Fruit fly (Drosophila melanogaster): ENCODE measurements around the gene Gp93.

Gene Gp93

dm6 chr3R:27988647-27989430 is 40.3 kb downstream of the Gp93 start (continued):
- TF ChIP-seq CG11504 (tag; optimal IDR thresholded peaks at IDR 0.05), result peak; percentile 54
- peak; percentile 42 for TF ChIP-seq Abd-B (GFP tag; optimal IDR thresholded peaks at IDR 0.05)
- TF ChIP-seq CG1529 (GFP tag; optimal IDR thresholded peaks at IDR 0.05), result no peak
- no peak for TF ChIP-seq crp (GFP tag; optimal IDR thresholded peaks at IDR 0.05)
- TF ChIP-seq Doc2 (GFP tag; IDR thresholded peaks at IDR 0.05), result no peak
- no peak for TF ChIP-seq bab2 (GFP tag; optimal IDR thresholded peaks at IDR 0.05)
- TF ChIP-seq sd (tag; optimal IDR thresholded peaks at IDR 0.05), result peak; percentile 49
- no peak for TF ChIP-seq CG4282 (GFP tag; optimal IDR thresholded peaks at IDR 0.05)
- peak; percentile 31; the same call in 1 of the 2 replicates for TF ChIP-seq CG31441 (GFP tag; IDR thresholded peaks at IDR 0.05)
- no peak for TF ChIP-seq sna (GFP tag; IDR thresholded peaks at IDR 0.05; ENCODE audit: partially characterized antibody)
- TF ChIP-seq CG10462 (GFP tag; optimal IDR thresholded peaks at IDR 0.05), result no peak
- peak; percentile 46; the same call in 1 of the 2 replicates for TF ChIP-seq CG6689 (GFP tag; IDR thresholded peaks at IDR 0.05)
- TF ChIP-seq Dek (tag; optimal IDR thresholded peaks at IDR 0.05), result no peak
- no peak for TF ChIP-seq pfk (GFP tag; optimal IDR thresholded peaks at IDR 0.05)
- TF ChIP-seq tll (GFP tag; optimal IDR thresholded peaks at IDR 0.05), result no peak
- no peak for TF ChIP-seq CG16863 (GFP tag; optimal IDR thresholded peaks at IDR 0.05)
- no peak for TF ChIP-seq HmgD (GFP tag; optimal IDR thresholded peaks at IDR 0.05)
- no peak for TF ChIP-seq ham (GFP tag; IDR thresholded peaks at IDR 0.05)
- peak; percentile 58 for TF ChIP-seq CG7786 (GFP tag; optimal IDR thresholded peaks at IDR 0.05)
- peak; percentile 41 for TF ChIP-seq ind (GFP tag; optimal IDR thresholded peaks at IDR 0.05)
- peak; percentile 56 for TF ChIP-seq dysf (GFP tag; IDR thresholded peaks at IDR 0.05)
- TF ChIP-seq slbo (GFP tag; IDR thresholded peaks at IDR 0.05), result peak; percentile 84
- no peak for TF ChIP-seq Bteb2 (GFP tag; optimal IDR thresholded peaks at IDR 0.05)
- TF ChIP-seq Ada2b (GFP tag; IDR thresholded peaks at IDR 0.05), result no peak; the same call in 1 of the 2 replicates
- TF ChIP-seq Sox102F (GFP tag; optimal IDR thresholded peaks at IDR 0.05), result peak; percentile 4
- TF ChIP-seq Doc3 (GFP tag; IDR thresholded peaks at IDR 0.05; ENCODE audit: partially characterized antibody), result no peak
- TF ChIP-seq CG15601 (tag; optimal IDR thresholded peaks at IDR 0.05), result peak; percentile 99
- no peak; the same call in 1 of the 2 replicates for TF ChIP-seq Scr (GFP tag; IDR thresholded peaks at IDR 0.05; ENCODE audit: partially characterized antibody)
- no peak for TF ChIP-seq HLH4C (GFP tag; IDR thresholded peaks at IDR 0.05; ENCODE audit: partially characterized antibody)
- no peak; the same call in 2 of the 3 replicates for TF ChIP-seq sr (GFP tag; IDR thresholded peaks at IDR 0.05)
- TF ChIP-seq CG2712 (tag; optimal IDR thresholded peaks at IDR 0.05), result peak; percentile 17
- TF ChIP-seq tio (GFP tag; optimal IDR thresholded peaks at IDR 0.05), result peak; percentile 40
- no peak for TF ChIP-seq CG18011 (GFP tag; optimal IDR thresholded peaks at IDR 0.05)
- TF ChIP-seq hb (GFP tag; IDR thresholded peaks at IDR 0.05; ENCODE audit: partially characterized antibody), result no peak
- peak; percentile 29 for TF ChIP-seq CG8388 (GFP tag; optimal IDR thresholded peaks at IDR 0.05)
- peak; percentile 20; the same call in 1 of the 2 replicates for TF ChIP-seq CG31224 (GFP tag; IDR thresholded peaks at IDR 0.05)
- TF ChIP-seq CG7556 (GFP tag; optimal IDR thresholded peaks at IDR 0.05), result peak; percentile 69
- TF ChIP-seq dm (GFP tag; optimal IDR thresholded peaks at IDR 0.05), result no peak
- TF ChIP-seq sens (GFP tag), result peak; percentile 88
- no peak for TF ChIP-seq CG33557 (GFP tag; optimal IDR thresholded peaks at IDR 0.05)
- peak; percentile 15 for TF ChIP-seq Hsf (GFP tag; optimal IDR thresholded peaks at IDR 0.05)
- peak; percentile 24; the same call in 1 of the 3 replicates for TF ChIP-seq CG14050 (GFP tag; IDR thresholded peaks at IDR 0.05)
- peak; percentile 54; the same call in 1 of the 2 replicates for TF ChIP-seq Ptx1 (GFP tag; IDR thresholded peaks at IDR 0.05)
- no peak for TF ChIP-seq CG15073 (GFP tag; optimal IDR thresholded peaks at IDR 0.05)
- TF ChIP-seq CG2116 (GFP tag; optimal IDR thresholded peaks at IDR 0.05), result no peak
- no peak for TF ChIP-seq D19B (GFP tag; optimal IDR thresholded peaks at IDR 0.05)
- TF ChIP-seq Atf6 (GFP tag; IDR thresholded peaks at IDR 0.05), result 0 out of 2 replicates have a peak, but pooled peaks have one; percentile 12
- TF ChIP-seq CG8290 (GFP tag; optimal IDR thresholded peaks at IDR 0.05), result no peak
- peak in 1 of 2 experiments; percentile 51 for TF ChIP-seq CG8290 (tag; optimal IDR thresholded peaks at IDR 0.05)

Data from whole organism, embryonic.